Worm (Caenorhabditis elegans) whole organism, L4/young adult: Measurements from ENCODE around the gene igdb-1.

Source experiments
- W03F9.2 ChIP-seq: fragments of 150-350 bp; optimal IDR thresholded peaks from 2 replicates; lab custom pipeline; 2014; ENCODE audit warnings: missing biosample characterization, missing genetic modification characterization
- dao-5 ChIP-seq: sonication (generic microtip); optimal IDR thresholded peaks from 2 replicates; lab custom pipeline; 2016; ENCODE audit warnings: missing genotype, missing genetic modification characterization, moderate library complexity, missing compliant biosample characterization
- him-1 ChIP-seq: sonication (generic microtip); optimal IDR thresholded peaks from 2 replicates; lab custom pipeline; 2016; ENCODE audit warnings: missing genotype, missing genetic modification reagents, missing genetic modification characterization, missing compliant biosample characterization

DNA sequence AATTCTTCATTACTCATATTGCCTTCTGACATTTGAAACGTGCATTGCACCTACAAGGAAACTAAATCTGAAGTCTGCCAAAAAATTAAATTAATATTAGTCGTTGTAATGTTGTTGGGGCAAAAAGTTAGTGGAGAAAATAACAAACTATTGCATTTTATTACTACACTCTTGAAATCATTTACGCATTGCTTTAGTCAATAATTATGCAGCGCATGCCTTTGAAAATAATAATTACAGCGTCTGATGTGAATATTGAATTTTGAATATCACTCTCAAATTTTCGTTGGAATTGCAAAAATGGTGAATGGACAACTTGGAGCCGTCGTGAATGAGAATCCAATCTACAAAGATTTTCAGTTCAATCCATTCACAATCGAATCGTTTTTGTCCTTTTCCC is 19.4 kb downstream of the igdb-1 start, which contains the start of gene sru-19:
- TF ChIP-seq dao-5 (tag; lab: Kevin White, UChicago) (no peak), him-1 (tag; lab: Kevin White, UChicago) (no peak), W03F9.2 (tag; lab: Kevin White, UChicago) (no peak)
